Fruit fly (Drosophila melanogaster) whole organism, embryonic: ENCODE measurements around the gene lilli.

ENCODE experiments used
- Asciz ChIP-seq: fragments of 200-800 bp; sonication (Bioruptor generic); optimal IDR thresholded peaks from 2 replicates; lab custom pipeline; 2017; ENCODE audit warnings: missing biosample characterization, mild to moderate bottlenecking, missing genetic modification characterization, missing genetic modification reagents
- Atf3 ChIP-seq: fragments of 200-800 bp; sonication (Bioruptor generic); optimal IDR thresholded peaks from 3 replicates; lab custom pipeline; 2016; ENCODE audit warnings: missing biosample characterization, missing genetic modification characterization
- B-H2 ChIP-seq: fragments of 200-800 bp; sonication (Bioruptor generic); optimal IDR thresholded peaks from 2 replicates; lab custom pipeline; 2018; ENCODE audit warnings: missing biosample characterization, mild to moderate bottlenecking, missing genetic modification characterization
- CG10267 ChIP-seq: fragments of 200-800 bp; sonication (Bioruptor generic); optimal IDR thresholded peaks from 2 replicates; lab custom pipeline; 2018; ENCODE audit warnings: missing biosample characterization, mild to moderate bottlenecking, missing genetic modification characterization, moderate library complexity
- CG10274 ChIP-seq: fragments of 200-800 bp; sonication (Bioruptor generic); optimal IDR thresholded peaks from 3 replicates; lab custom pipeline; 2017; ENCODE audit warnings: missing biosample characterization, mild to moderate bottlenecking, missing genetic modification characterization
- CG11560 ChIP-seq: fragments of 200-800 bp; sonication (Bioruptor generic); IDR thresholded peaks from 3 replicates; pipeline ENCODE4 v1.3.6; 2022; ENCODE audit warnings: missing biosample characterization, missing genetic modification characterization
- CG12071 ChIP-seq: fragments of 200-800 bp; sonication (Bioruptor generic); optimal IDR thresholded peaks from 3 replicates; lab custom pipeline; 2018; ENCODE audit warnings: missing biosample characterization, mild to moderate bottlenecking, missing genetic modification characterization
- CG17328 ChIP-seq: fragments of 200-800 bp; sonication (Bioruptor generic); IDR thresholded peaks from 2 replicates; pipeline ENCODE4 v1.3.6; 2022; ENCODE audit warnings: missing biosample characterization, missing genetic modification characterization
- CG18011 ChIP-seq: fragments of 200-800 bp; sonication (Bioruptor generic); optimal IDR thresholded peaks from 2 replicates; lab custom pipeline; 2017; ENCODE audit warnings: missing biosample characterization, missing genetic modification characterization, mild to moderate bottlenecking, moderate library complexity, missing genotype
- CG2875 ChIP-seq: fragments of 200-800 bp; sonication (Bioruptor generic); optimal IDR thresholded peaks from 2 replicates; lab custom pipeline; 2017; ENCODE audit warnings: missing biosample characterization, mild to moderate bottlenecking, missing genetic modification characterization, missing genetic modification reagents
- CG2889 ChIP-seq: fragments of 200-800 bp; sonication (Bioruptor generic); IDR thresholded peaks from 3 replicates; pipeline ENCODE4 v1.3.6; 2022; ENCODE audit warnings: missing biosample characterization, missing genetic modification characterization
- CG33557 ChIP-seq: fragments of 200-800 bp; sonication (Bioruptor generic); optimal IDR thresholded peaks from 2 replicates; lab custom pipeline; 2019; ENCODE audit warnings: missing biosample characterization, mild to moderate bottlenecking, missing genetic modification characterization, moderate library complexity
- CG34422 ChIP-seq: fragments of 200-800 bp; sonication (Bioruptor generic); IDR thresholded peaks from 3 replicates; pipeline ENCODE4 v1.3.6; 2022; ENCODE audit warnings: missing biosample characterization, missing genetic modification characterization
- CG7372 ChIP-seq: fragments of 200-800 bp; sonication (Bioruptor generic); IDR thresholded peaks from 2 replicates; pipeline ENCODE4 v1.3.6; 2022; ENCODE audit warnings: missing biosample characterization, missing genetic modification characterization
- CG8478 ChIP-seq: fragments of >200 bp; optimal IDR thresholded peaks from 2 replicates; lab custom pipeline; 2018
- CG8924 ChIP-seq: fragments of 200-800 bp; optimal IDR thresholded peaks from 3 replicates; lab custom pipeline; 2019; ENCODE audit warnings: missing biosample characterization, mild to moderate bottlenecking, missing genetic modification characterization, moderate library complexity
- CrebB ChIP-seq: fragments of 200-800 bp; sonication (Bioruptor generic); optimal IDR thresholded peaks from 3 replicates; lab custom pipeline; 2018; ENCODE audit warnings: missing biosample characterization, mild to moderate bottlenecking, missing genetic modification characterization
- Dad ChIP-seq: fragments of 200-800 bp; sonication (Bioruptor generic); optimal IDR thresholded peaks from 3 replicates; lab custom pipeline; 2016; ENCODE audit warnings: missing biosample characterization, missing genetic modification characterization
- Drgx ChIP-seq: fragments of 200-800 bp; sonication (Bioruptor generic); IDR thresholded peaks from 2 replicates; pipeline ENCODE4 v1.3.6; 2022; ENCODE audit warnings: missing biosample characterization, missing genetic modification characterization
- Fer3 ChIP-seq: fragments of 200-800 bp; sonication (Bioruptor generic); optimal IDR thresholded peaks from 2 replicates; lab custom pipeline; 2018; ENCODE audit warnings: missing biosample characterization, mild to moderate bottlenecking, missing genetic modification characterization, moderate library complexity
- H2.0 ChIP-seq: fragments of 200-800 bp; sonication (Bioruptor generic); IDR thresholded peaks from 2 replicates; pipeline ENCODE4 v1.3.6; 2022; ENCODE audit warnings: missing biosample characterization, missing genetic modification characterization
- HLH54F ChIP-seq: fragments of 200-800 bp; sonication (Bioruptor generic); optimal IDR thresholded peaks from 3 replicates; lab custom pipeline; 2016; ENCODE audit warnings: missing biosample characterization, missing genetic modification characterization
- HmgD ChIP-seq: fragments of 200-800 bp; sonication (Bioruptor generic); optimal IDR thresholded peaks from 3 replicates; lab custom pipeline; 2016; ENCODE audit warnings: missing biosample characterization, missing genetic modification characterization
- HmgZ ChIP-seq: fragments of 200-800 bp; sonication (Bioruptor generic); optimal IDR thresholded peaks from 2 replicates; lab custom pipeline; 2018; ENCODE audit warnings: missing biosample characterization, mild to moderate bottlenecking, missing genetic modification characterization
- MBD-R2 ChIP-seq: fragments of 200-800 bp; sonication (Bioruptor generic); IDR thresholded peaks from 2 replicates; pipeline ENCODE4 v1.3.6; 2022; ENCODE audit warnings: missing biosample characterization, missing genetic modification characterization
- MESR4 ChIP-seq: fragments of 200-800 bp; sonication (Bioruptor generic); optimal IDR thresholded peaks from 2 replicates; lab custom pipeline; 2018; ENCODE audit warnings: missing biosample characterization, mild to moderate bottlenecking, missing genetic modification characterization, moderate library complexity
- Mes4 ChIP-seq: fragments of 200-800 bp; sonication (Bioruptor generic); optimal IDR thresholded peaks from 2 replicates; lab custom pipeline; 2016; ENCODE audit warnings: missing biosample characterization, missing genetic modification characterization
- Ravus ChIP-seq: fragments of 200-800 bp; sonication (Bioruptor generic); IDR thresholded peaks from 2 replicates; pipeline ENCODE4 v1.3.6; 2022; ENCODE audit warnings: missing biosample characterization, missing genetic modification characterization
- Stat92E ChIP-seq, 3 experiments: fragments of >200 bp in 2 of 3; fragments of 200-800 bp in 1 of 3; sonication (Bioruptor generic) in 1 of 3; optimal IDR thresholded peaks; 2 replicates each; lab custom pipeline; 2017 to 2019; ENCODE audit warnings: missing biosample characterization in 3 of 3, missing genetic modification characterization in 3 of 3, mild to moderate bottlenecking in 1 of 3, moderate library complexity in 1 of 3
- YL-1 ChIP-seq: fragments of 200-800 bp; sonication (Bioruptor generic); optimal IDR thresholded peaks from 3 replicates; lab custom pipeline; 2017; ENCODE audit warnings: missing biosample characterization, mild to moderate bottlenecking, missing genetic modification characterization
- ash1 ChIP-seq: fragments of 200-800 bp; sonication (Bioruptor generic); optimal IDR thresholded peaks from 2 replicates; lab custom pipeline; 2018; ENCODE audit warnings: missing biosample characterization, mild to moderate bottlenecking, missing genetic modification characterization
- chinmo ChIP-seq: fragments of 200-800 bp; sonication (Bioruptor generic); IDR thresholded peaks from 4 replicates; pipeline ENCODE4 v1.3.6; 2022; ENCODE audit warnings: missing biosample characterization, missing genetic modification characterization; ENCODE audit not compliant: partially characterized antibody
- chn ChIP-seq: fragments of 200-800 bp; sonication (Bioruptor generic); optimal IDR thresholded peaks from 2 replicates; lab custom pipeline; 2016; ENCODE audit warnings: missing biosample characterization, missing genetic modification characterization
- eve ChIP-seq, 2 experiments: fragments of >200 bp; optimal IDR thresholded peaks; 2 replicates each; lab custom pipeline; 2017; ENCODE audit warnings: missing biosample characterization in 2 of 2, missing genetic modification characterization in 2 of 2
- exex ChIP-seq: fragments of 200-800 bp; sonication (Bioruptor generic); optimal IDR thresholded peaks from 4 replicates; lab custom pipeline; 2018; ENCODE audit warnings: missing biosample characterization, mild to moderate bottlenecking, missing genetic modification characterization, moderate library complexity
- fd3F ChIP-seq: fragments of 200-800 bp; sonication (Bioruptor generic); optimal IDR thresholded peaks from 2 replicates; lab custom pipeline; 2018; ENCODE audit warnings: missing biosample characterization, mild to moderate bottlenecking, missing genetic modification characterization, moderate library complexity
- fd64A ChIP-seq: fragments of 200-800 bp; sonication (Bioruptor generic); optimal IDR thresholded peaks from 3 replicates; lab custom pipeline; 2018; ENCODE audit warnings: missing biosample characterization, mild to moderate bottlenecking, missing genetic modification characterization
- gce ChIP-seq: fragments of 200-800 bp; sonication (Bioruptor generic); IDR thresholded peaks from 3 replicates; pipeline ENCODE4 v1.3.6; 2022; ENCODE audit warnings: missing biosample characterization, missing genetic modification characterization
- insv ChIP-seq, 2 experiments: fragments of 200-800 bp; sonication (Bioruptor generic); optimal IDR thresholded peaks; 3 replicates each; lab custom pipeline; 2016 to 2018; ENCODE audit warnings: missing biosample characterization in 2 of 2, missing genetic modification characterization in 2 of 2
- kah ChIP-seq: fragments of 200-800 bp; sonication (Bioruptor generic); optimal IDR thresholded peaks from 2 replicates; lab custom pipeline; 2018; ENCODE audit warnings: missing biosample characterization, mild to moderate bottlenecking, missing genetic modification characterization
- kni ChIP-seq: fragments of 200-800 bp; sonication (Bioruptor generic); optimal IDR thresholded peaks from 3 replicates; lab custom pipeline; 2017; ENCODE audit warnings: mild to moderate bottlenecking, missing biosample characterization, missing genetic modification reagents, missing genetic modification characterization
- lab ChIP-seq: fragments of 200-800 bp; sonication (Bioruptor generic); optimal IDR thresholded peaks from 3 replicates; lab custom pipeline; 2017; ENCODE audit warnings: missing biosample characterization, missing genetic modification characterization, mild to moderate bottlenecking, moderate library complexity, missing genetic modification reagents
- luna ChIP-seq: fragments of 200-800 bp; sonication (Bioruptor generic); optimal IDR thresholded peaks from 2 replicates; lab custom pipeline; 2016; ENCODE audit warnings: missing biosample characterization, missing genetic modification characterization
- nom ChIP-seq: fragments of 200-800 bp; sonication (Bioruptor generic); optimal IDR thresholded peaks from 2 replicates; lab custom pipeline; 2017; ENCODE audit warnings: missing biosample characterization, missing genetic modification characterization, mild to moderate bottlenecking, moderate library complexity, missing genetic modification reagents
- pan ChIP-seq, 4 experiments: fragments of >200 bp in 3 of 4; fragments of 200-800 bp in 1 of 4; sonication (Bioruptor generic) in 1 of 4; optimal IDR thresholded peaks in 3 of 4; IDR thresholded peaks in 1 of 4; 2 replicates each; pipeline versions ENCODE4 v1.3.6 to Lab custom; 2017 to 2022; ENCODE audit warnings: missing biosample characterization in 2 of 4, missing genetic modification characterization in 2 of 4, mixed read lengths in 1 of 4
- slou ChIP-seq: fragments of 200-800 bp; sonication (Bioruptor generic); optimal IDR thresholded peaks from 3 replicates; lab custom pipeline; 2016; ENCODE audit warnings: missing biosample characterization, missing genetic modification characterization
- sna ChIP-seq: fragments of 200-800 bp; sonication (Bioruptor generic); IDR thresholded peaks from 2 replicates; pipeline ENCODE4 v1.3.6; 2022; ENCODE audit warnings: missing biosample characterization, missing genetic modification characterization; ENCODE audit not compliant: partially characterized antibody
- stc ChIP-seq: fragments of 200-800 bp; sonication (Bioruptor generic); IDR thresholded peaks from 2 replicates; pipeline ENCODE4 v1.3.6; 2022; ENCODE audit warnings: missing biosample characterization, missing genetic modification characterization
- tgo ChIP-seq: fragments of 200-800 bp; sonication (Bioruptor generic); IDR thresholded peaks from 3 replicates; pipeline ENCODE4 v1.3.6; 2022; ENCODE audit warnings: missing biosample characterization, missing genetic modification characterization
- wek ChIP-seq: fragments of 200-800 bp; sonication (Bioruptor generic); optimal IDR thresholded peaks from 3 replicates; lab custom pipeline; 2018; ENCODE audit warnings: missing biosample characterization, mild to moderate bottlenecking, missing genetic modification characterization, moderate library complexity

lilli gene

DNA sequence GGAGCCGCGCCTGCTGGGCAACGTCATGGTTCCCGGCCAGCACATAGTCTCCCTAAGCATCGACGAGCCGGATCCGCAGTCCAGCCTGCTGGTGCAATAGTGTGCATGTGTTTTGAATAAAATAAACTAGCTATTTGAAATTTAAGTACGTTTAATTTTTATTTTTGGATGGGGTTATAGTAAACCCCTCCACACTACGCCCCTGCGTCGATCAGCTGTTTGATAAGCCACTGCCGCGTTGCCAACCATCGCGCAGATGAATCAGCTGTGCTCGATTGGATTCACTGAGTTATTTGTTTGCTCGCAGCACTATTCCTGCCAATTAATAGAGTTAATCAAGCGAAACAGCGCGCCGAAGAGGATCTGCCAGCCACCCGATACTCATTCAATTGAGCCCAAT, 6.9 kb upstream of the lilli start, which contains the start of gene RabGGTb (continued):
- TF ChIP-seq Dad (GFP tag; lab: Kevin White, UChicago), result no peak
- peak; percentile 2 for TF ChIP-seq CG18011
- peak; percentile 41 for TF ChIP-seq CG10267 (tag; lab: Kevin White, UChicago)
- peak; percentile 42; the same call in 1 of the 3 replicates for TF ChIP-seq CG2889 (GFP tag; lab: Robert Waterston, UW)
- no peak for TF ChIP-seq pan (optimal IDR thresholded peaks at IDR 0.05; lab: Kevin White, UChicago)
- TF ChIP-seq pan (GFP tag; optimal IDR thresholded peaks at IDR 0.05 in 1 of 2, IDR thresholded peaks at IDR 0.05 in 1 of 2), result peak in 1 of 2 experiments; percentile 82
- peak; percentile 27 for TF ChIP-seq ash1 (GFP tag; lab: Kevin White, UChicago)
- TF ChIP-seq Atf3 (GFP tag; lab: Kevin White, UChicago), result peak; percentile 17
- peak; percentile 69 for TF ChIP-seq CG17328 (GFP tag; lab: Robert Waterston, UW)
- TF ChIP-seq CG2875 (GFP tag; lab: Kevin White, UChicago), result peak; percentile 38
- TF ChIP-seq HLH54F (GFP tag; lab: Kevin White, UChicago), result peak; percentile 67
- peak; percentile 26 for TF ChIP-seq Fer3 (tag; lab: Kevin White, UChicago)
- peak; percentile 85 for TF ChIP-seq CG34422
- peak; percentile 62 for TF ChIP-seq CG7372 (GFP tag; lab: Robert Waterston, UW)
- TF ChIP-seq CG8478 (lab: Kevin White, UChicago), result no peak
- TF ChIP-seq YL-1 (GFP tag; lab: Kevin White, UChicago), result no peak
- TF ChIP-seq fd3F (GFP tag; lab: Kevin White, UChicago), result peak; percentile 34
- no peak for TF ChIP-seq slou (GFP tag; lab: Kevin White, UChicago)
- peak; percentile 40 for TF ChIP-seq CrebB (tag; lab: Kevin White, UChicago)
- TF ChIP-seq CG33557 (GFP tag; lab: Kevin White, UChicago), result no peak
- TF ChIP-seq stc (GFP tag; lab: Robert Waterston, UW), result peak; percentile 63
- peak; percentile 16 for TF ChIP-seq exex (tag; lab: Kevin White, UChicago)
- TF ChIP-seq CG12071, result peak; percentile 26
- TF ChIP-seq chn (GFP tag; lab: Kevin White, UChicago), result peak; percentile 28
- no peak for TF ChIP-seq fd64A
- TF ChIP-seq Mes4 (GFP tag; lab: Kevin White, UChicago), result peak; percentile 38
- peak; percentile 98 for TF ChIP-seq MBD-R2 (GFP tag; lab: Robert Waterston, UW)
- peak; percentile 75 for TF ChIP-seq tgo (GFP tag; lab: Robert Waterston, UW)
- TF ChIP-seq H2.0 (GFP tag; lab: Robert Waterston, UW), result peak; percentile 70
- no peak for TF ChIP-seq eve (GFP tag; optimal IDR thresholded peaks at IDR 0.05; lab: Kevin White, UChicago)
- TF ChIP-seq Ravus (GFP tag; lab: Robert Waterston, UW), result peak; percentile 10
- no peak for TF ChIP-seq CG10274 (GFP tag; lab: Kevin White, UChicago)
- TF ChIP-seq CG8924, result peak; percentile 34
- TF ChIP-seq insv (GFP tag; optimal IDR thresholded peaks at IDR 0.05; lab: Kevin White, UChicago), result no peak
- TF ChIP-seq wek (GFP tag; lab: Kevin White, UChicago), result no peak
- TF ChIP-seq kni, result peak; percentile 4
- TF ChIP-seq Stat92E (GFP tag; optimal IDR thresholded peaks at IDR 0.05; lab: Kevin White, UChicago), result no peak
- peak; percentile 30; the same call in 1 of the 2 replicates for TF ChIP-seq sna (GFP tag; lab: Robert Waterston, UW)
- peak; percentile 63 for TF ChIP-seq MESR4 (GFP tag; lab: Kevin White, UChicago)
- peak; percentile 65 for TF ChIP-seq B-H2
- TF ChIP-seq lab, result peak; percentile 72
- TF ChIP-seq HmgZ (tag; lab: Kevin White, UChicago), result peak; percentile 63
- TF ChIP-seq kah, result peak; percentile 20
- peak; percentile 26 for TF ChIP-seq nom (GFP tag; lab: Kevin White, UChicago)
- peak; percentile 17 for TF ChIP-seq Asciz (GFP tag; lab: Kevin White, UChicago)
- no peak for TF ChIP-seq luna (GFP tag; lab: Kevin White, UChicago)
- peak; percentile 54; the same call in 1 of the 3 replicates for TF ChIP-seq gce (GFP tag; lab: Robert Waterston, UW)
- TF ChIP-seq CG11560, result 0 out of 3 replicates have a peak, but pooled peaks have one; percentile 10
- no peak for TF ChIP-seq chinmo
- TF ChIP-seq Drgx (GFP tag; lab: Robert Waterston, UW), result peak; percentile 80
- TF ChIP-seq HmgD, result no peak
